Fruit fly (Drosophila melanogaster) whole organism, pupa: Measurements from ENCODE around the gene Prp40.

Source experiments
- CG12605 ChIP-seq: fragments of 200-800 bp; sonication (Bioruptor generic); IDR thresholded peaks from 2 replicates; pipeline ENCODE4 v1.3.6; 2022; ENCODE audit warnings: missing biosample characterization, missing genetic modification characterization
- CG13204 ChIP-seq: fragments of 200-800 bp; sonication (Bioruptor generic); optimal IDR thresholded peaks from 2 replicates; lab custom pipeline; 2018; ENCODE audit warnings: missing biosample characterization, mild to moderate bottlenecking, missing genetic modification characterization, moderate library complexity
- CG17806 ChIP-seq: fragments of 200-800 bp; sonication (Bioruptor generic); optimal IDR thresholded peaks from 2 replicates; lab custom pipeline; 2018; ENCODE audit warnings: missing biosample characterization, mild to moderate bottlenecking, missing genetic modification characterization, moderate library complexity
- CG34367 ChIP-seq: fragments of 200-800 bp; sonication (Bioruptor generic); optimal IDR thresholded peaks from 2 replicates; lab custom pipeline; 2018; ENCODE audit warnings: missing biosample characterization, mild to moderate bottlenecking, missing genetic modification characterization
- CG8159 ChIP-seq: fragments of 200-800 bp; sonication (Bioruptor generic); optimal IDR thresholded peaks from 3 replicates; lab custom pipeline; 2018; ENCODE audit warnings: missing biosample characterization, mild to moderate bottlenecking, missing genetic modification characterization, moderate library complexity
- CG8301 ChIP-seq: fragments of 200-800 bp; sonication (Bioruptor generic); optimal IDR thresholded peaks from 2 replicates; lab custom pipeline; 2018; ENCODE audit warnings: missing biosample characterization, mild to moderate bottlenecking, missing genetic modification characterization
- D1 ChIP-seq: fragments of 200-800 bp; sonication (Bioruptor generic); optimal IDR thresholded peaks from 2 replicates; lab custom pipeline; 2018; ENCODE audit warnings: missing biosample characterization, mild to moderate bottlenecking, missing genetic modification characterization, moderate library complexity
- EcR ChIP-seq: fragments of 200-800 bp; sonication (Bioruptor generic); optimal IDR thresholded peaks from 3 replicates; lab custom pipeline; 2019; ENCODE audit warnings: missing biosample characterization, missing genetic modification characterization, mild to moderate bottlenecking, moderate library complexity, missing genetic modification reagents
- Ets98B ChIP-seq: fragments of 200-800 bp; sonication (Bioruptor generic); IDR thresholded peaks from 2 replicates; pipeline ENCODE4 v1.3.6; 2022; ENCODE audit warnings: missing biosample characterization, missing genetic modification characterization

- TF ChIP-seq CG17806 (tag; lab: Kevin White, UChicago) (no peak), D1 (tag; lab: Kevin White, UChicago) (no peak), EcR (GFP tag; lab: Kevin White, UChicago) (no peak), CG34367 (tag; lab: Kevin White, UChicago) (no peak), CG13204 (GFP tag; lab: Kevin White, UChicago) (no peak), CG8159 (no peak), Ets98B (no peak), CG12605 (GFP tag; lab: Robert Waterston, UW) (no peak), CG8301 (no peak)
Observed at dm6 chr2L:2979091-2979490, 43.9 kb upstream of the Prp40 start, which contains the start of gene CG9643.
